Worm (Caenorhabditis elegans) whole organism, early embryonic: ENCODE results near the gene Y6G8.5.

Experiments used
- B0310.2 ChIP-seq: sonication (generic microtip); optimal IDR thresholded peaks from 2 replicates; lab custom pipeline; 2016; ENCODE audit warnings: mild to moderate bottlenecking, missing genetic modification characterization, missing compliant biosample characterization
- F13C5.2 ChIP-seq: sonication (generic microtip); optimal IDR thresholded peaks from 2 replicates; lab custom pipeline; 2017; ENCODE audit warnings: mild to moderate bottlenecking, missing genetic modification characterization, inconsistent platforms, missing compliant biosample characterization
- ama-1 ChIP-seq: fragments of 150-350 bp; optimal IDR thresholded peaks from 2 replicates; lab custom pipeline; 2014
- ceh-13 ChIP-seq: fragments of 200-800 bp; sonication (Bioruptor generic); optimal IDR thresholded peaks from 2 replicates; lab custom pipeline; 2018; ENCODE audit warnings: mild to moderate bottlenecking, missing genetic modification characterization, missing compliant biosample characterization
- ceh-36 ChIP-seq: sonication (generic microtip); optimal IDR thresholded peaks from 2 replicates; lab custom pipeline; 2016; ENCODE audit warnings: missing genetic modification characterization, inconsistent platforms, missing compliant biosample characterization
- flt-1 ChIP-seq: fragments of 200-800 bp; sonication (Bioruptor generic); IDR thresholded peaks from 2 replicates; pipeline ENCODE4 v1.3.6; 2022; ENCODE audit warnings: missing genetic modification characterization, missing compliant biosample characterization
- hmbx-1 ChIP-seq: sonication (generic microtip); optimal IDR thresholded peaks from 2 replicates; lab custom pipeline; 2016; ENCODE audit warnings: mild to moderate bottlenecking, missing genetic modification characterization, missing compliant biosample characterization
- hmg-4 ChIP-seq: fragments of 200-800 bp; sonication (Bioruptor generic); optimal IDR thresholded peaks from 2 replicates; lab custom pipeline; 2018; ENCODE audit warnings: mild to moderate bottlenecking, missing genetic modification characterization, missing compliant biosample characterization
- hnd-1 ChIP-seq: sonication (generic microtip); optimal IDR thresholded peaks from 2 replicates; lab custom pipeline; 2016; ENCODE audit warnings: missing genetic modification characterization, missing compliant biosample characterization
- pes-1 ChIP-seq: fragments of 200-800 bp; sonication (Bioruptor generic); IDR thresholded peaks from 2 replicates; pipeline ENCODE4 v1.3.6; 2022; ENCODE audit warnings: missing genetic modification reagents, missing genetic modification characterization, missing compliant biosample characterization
- scrt-1 ChIP-seq: fragments of 200-800 bp; sonication (Bioruptor generic); IDR thresholded peaks from 2 replicates; pipeline ENCODE4 v1.3.6; 2022; ENCODE audit warnings: missing genetic modification characterization, missing compliant biosample characterization
- tbx-11 ChIP-seq: fragments of 200-800 bp; sonication (Bioruptor generic); IDR thresholded peaks from 2 replicates; pipeline ENCODE4 v1.3.6; 2022; ENCODE audit warnings: missing genetic modification characterization, missing compliant biosample characterization
- tbx-37 ChIP-seq: fragments of 200-800 bp; sonication (Bioruptor generic); conservative IDR thresholded peaks from 2 replicates; pipeline ENCODE4 v1.3.6; 2022; ENCODE audit warnings: missing genetic modification reagents, missing genetic modification characterization, missing compliant biosample characterization
- tra-4 ChIP-seq: sonication (generic microtip); optimal IDR thresholded peaks from 2 replicates; lab custom pipeline; 2017; ENCODE audit warnings: missing genetic modification characterization, missing compliant biosample characterization

DNA sequence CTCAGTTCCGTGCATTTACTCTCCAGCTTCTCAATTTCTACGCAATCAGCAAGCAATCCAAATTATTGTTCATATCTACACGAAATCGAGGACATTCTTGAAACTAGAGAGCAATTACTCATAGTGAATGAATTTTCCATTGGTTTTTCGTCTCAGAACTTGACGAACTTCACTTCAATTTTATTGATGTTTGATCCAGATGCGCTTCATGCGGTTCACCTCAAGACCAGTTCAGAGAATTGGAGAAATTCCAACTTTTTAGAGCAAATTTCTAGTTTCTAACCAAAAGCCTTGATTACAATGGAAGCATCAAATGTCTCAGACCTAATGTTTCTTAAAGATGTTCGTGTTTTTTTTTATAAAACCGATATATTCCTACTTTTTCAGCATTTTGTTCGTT, 4.8 kb upstream of the Y6G8.5 start, which contains the start of gene Y6G8.8:
- TF ChIP-seq ceh-13 (GFP tag; lab: Kevin White, UChicago) (no peak), B0310.2 (no peak), ama-1 (lab: Kevin White, UChicago) (no peak), hmbx-1 (tag; lab: Kevin White, UChicago) (no peak), F13C5.2 (tag; lab: Kevin White, UChicago) (no peak), hmg-4 (no peak), scrt-1 (GFP tag; lab: Robert Waterston, UW) (no peak), flt-1 (GFP tag; lab: Robert Waterston, UW) (no peak), tra-4 (tag; lab: Kevin White, UChicago) (no peak), tbx-11 (GFP tag; lab: Robert Waterston, UW) (no peak), pes-1 (no peak), ceh-36 (no peak), tbx-37 (no peak), hnd-1 (tag; lab: Kevin White, UChicago) (no peak)
